Fruit fly (Drosophila melanogaster) whole organism, embryonic: ENCODE data around the gene CG1074.
A peak's percentile ranks its signal among the peaks of the same experiment; 100 is the strongest.

ENCODE experiments used
- C15 ChIP-seq: fragments of 200-800 bp; sonication (Bioruptor generic); IDR thresholded peaks from 3 replicates; pipeline ENCODE4 v1.3.6; 2022; ENCODE audit warnings: missing biosample characterization, missing genetic modification characterization
- CG10366 ChIP-seq: fragments of 200-800 bp; sonication (Bioruptor generic); IDR thresholded peaks from 2 replicates; pipeline ENCODE4 v1.3.6; 2022; ENCODE audit warnings: missing biosample characterization, missing genetic modification characterization
- CG10959 ChIP-seq: fragments of 200-800 bp; sonication (Bioruptor generic); IDR thresholded peaks from 2 replicates; pipeline ENCODE4 v1.3.6; 2022; ENCODE audit warnings: missing biosample characterization, missing genetic modification characterization
- CG11560 ChIP-seq: fragments of 200-800 bp; sonication (Bioruptor generic); IDR thresholded peaks from 3 replicates; pipeline ENCODE4 v1.3.6; 2022; ENCODE audit warnings: missing biosample characterization, missing genetic modification characterization
- CG13624 ChIP-seq: fragments of 200-800 bp; sonication (Bioruptor generic); optimal IDR thresholded peaks from 2 replicates; lab custom pipeline; 2016; ENCODE audit warnings: missing biosample characterization, missing genetic modification characterization
- CG16779 ChIP-seq: fragments of 200-800 bp; sonication (Bioruptor generic); IDR thresholded peaks from 2 replicates; pipeline ENCODE4 v1.3.6; 2022; ENCODE audit warnings: missing biosample characterization, missing genetic modification characterization
- CG17328 ChIP-seq: fragments of 200-800 bp; sonication (Bioruptor generic); IDR thresholded peaks from 2 replicates; pipeline ENCODE4 v1.3.6; 2022; ENCODE audit warnings: missing biosample characterization, missing genetic modification characterization
- CG17829 ChIP-seq: fragments of 200-800 bp; optimal IDR thresholded peaks from 2 replicates; lab custom pipeline; 2019; ENCODE audit warnings: missing biosample characterization, mild to moderate bottlenecking, missing genetic modification characterization, moderate library complexity
- CG18011 ChIP-seq: fragments of 200-800 bp; sonication (Bioruptor generic); optimal IDR thresholded peaks from 2 replicates; lab custom pipeline; 2017; ENCODE audit warnings: missing biosample characterization, missing genetic modification characterization, mild to moderate bottlenecking, moderate library complexity, missing genotype
- CG18262 ChIP-seq: fragments of 200-800 bp; optimal IDR thresholded peaks from 3 replicates; lab custom pipeline; 2019; ENCODE audit warnings: missing biosample characterization, mild to moderate bottlenecking, missing genetic modification characterization, moderate library complexity
- CG3281 ChIP-seq: fragments of 200-800 bp; sonication (Bioruptor generic); optimal IDR thresholded peaks from 3 replicates; lab custom pipeline; 2017; ENCODE audit warnings: missing biosample characterization, mild to moderate bottlenecking, missing genetic modification characterization
- CG3726 ChIP-seq: fragments of 200-800 bp; sonication (Bioruptor generic); IDR thresholded peaks from 3 replicates; pipeline ENCODE4, ENCODE4 v1.3.6; 2022; ENCODE audit warnings: missing biosample characterization, missing genetic modification characterization
- CG3995 ChIP-seq: fragments of 200-800 bp; sonication (Bioruptor generic); optimal IDR thresholded peaks from 3 replicates; lab custom pipeline; 2016; ENCODE audit warnings: missing biosample characterization, missing genetic modification characterization
- CG42726 ChIP-seq: fragments of 200-800 bp; sonication (Bioruptor generic); IDR thresholded peaks from 2 replicates; pipeline ENCODE4 v1.3.6; 2022; ENCODE audit warnings: missing biosample characterization, missing genetic modification characterization; ENCODE audit not compliant: partially characterized antibody
- CG43689 ChIP-seq: fragments of 200-800 bp; sonication (Bioruptor generic); IDR thresholded peaks from 2 replicates; pipeline ENCODE4 v1.3.6; 2022; ENCODE audit warnings: missing biosample characterization, missing genetic modification characterization
- CG6813 ChIP-seq: fragments of 200-800 bp; sonication (Bioruptor generic); optimal IDR thresholded peaks from 2 replicates; lab custom pipeline; 2017; ENCODE audit warnings: missing biosample characterization, missing genetic modification characterization, mild to moderate bottlenecking, moderate library complexity, missing genetic modification reagents
- CG8478 ChIP-seq: fragments of >200 bp; optimal IDR thresholded peaks from 2 replicates; lab custom pipeline; 2018
- CG9215 ChIP-seq: fragments of 200-800 bp; sonication (Bioruptor generic); IDR thresholded peaks from 2 replicates; pipeline ENCODE4 v1.3.6; 2022; ENCODE audit warnings: missing biosample characterization, missing genetic modification characterization
- CG9797 ChIP-seq: fragments of 200-800 bp; sonication (Bioruptor generic); optimal IDR thresholded peaks from 3 replicates; lab custom pipeline; 2018; ENCODE audit warnings: missing biosample characterization, mild to moderate bottlenecking, missing genetic modification characterization
- CTCF ChIP-seq: fragments of 200-800 bp; sonication (Bioruptor generic); optimal IDR thresholded peaks from 2 replicates; lab custom pipeline; 2017; ENCODE audit warnings: missing biosample characterization, mild to moderate bottlenecking, missing genetic modification characterization, moderate library complexity
- ERR ChIP-seq: fragments of 200-800 bp; sonication (Bioruptor generic); optimal IDR thresholded peaks from 2 replicates; lab custom pipeline; 2016; ENCODE audit warnings: missing biosample characterization, missing genetic modification characterization
- Hey ChIP-seq: fragments of 200-800 bp; sonication (Bioruptor generic); optimal IDR thresholded peaks from 3 replicates; lab custom pipeline; 2018; ENCODE audit warnings: missing biosample characterization, mild to moderate bottlenecking, missing genetic modification characterization
- Hr3 ChIP-seq: fragments of 200-800 bp; sonication (Bioruptor generic); optimal IDR thresholded peaks from 3 replicates; lab custom pipeline; 2016; ENCODE audit warnings: missing biosample characterization, missing genetic modification characterization
- Lpt ChIP-seq: fragments of >200 bp; optimal IDR thresholded peaks from 2 replicates; lab custom pipeline; 2018; ENCODE audit warnings: missing biosample characterization, missing genetic modification characterization
- MESR4 ChIP-seq: fragments of 200-800 bp; sonication (Bioruptor generic); optimal IDR thresholded peaks from 2 replicates; lab custom pipeline; 2018; ENCODE audit warnings: missing biosample characterization, mild to moderate bottlenecking, missing genetic modification characterization, moderate library complexity
- Neu2 ChIP-seq: fragments of 200-800 bp; sonication (Bioruptor generic); optimal IDR thresholded peaks from 3 replicates; lab custom pipeline; 2016; ENCODE audit warnings: missing biosample characterization, missing genetic modification characterization, borderline replicate concordance
- Pdp1 ChIP-seq, 2 experiments: fragments of 200-800 bp; sonication (Bioruptor generic); optimal IDR thresholded peaks; 3 replicates each; lab custom pipeline; 2016; ENCODE audit warnings: missing biosample characterization in 2 of 2, missing genetic modification characterization in 2 of 2, mild to moderate bottlenecking in 1 of 2, moderate library complexity in 1 of 2
- TFAM ChIP-seq: fragments of 200-800 bp; sonication (Bioruptor generic); optimal IDR thresholded peaks from 2 replicates; lab custom pipeline; 2017; ENCODE audit warnings: missing biosample characterization, missing genetic modification characterization, inconsistent platforms
- Vsx1 ChIP-seq: fragments of 200-800 bp; sonication (Bioruptor generic); optimal IDR thresholded peaks from 2 replicates; lab custom pipeline; 2017; ENCODE audit warnings: missing biosample characterization, mild to moderate bottlenecking, missing genetic modification characterization, missing genetic modification reagents
- al ChIP-seq: fragments of 200-800 bp; sonication (Bioruptor generic); IDR thresholded peaks from 2 replicates; pipeline ENCODE4 v1.3.6; 2022; ENCODE audit warnings: missing biosample characterization, missing genetic modification characterization
- az2 ChIP-seq: fragments of 200-800 bp; sonication (Bioruptor generic); optimal IDR thresholded peaks from 3 replicates; lab custom pipeline; 2016; ENCODE audit warnings: missing biosample characterization, missing genetic modification characterization
- dati ChIP-seq: fragments of 200-800 bp; sonication (Bioruptor generic); IDR thresholded peaks from 2 replicates; pipeline ENCODE4 v1.3.6; 2022; ENCODE audit warnings: missing biosample characterization, missing genetic modification characterization
- ems ChIP-seq: fragments of 200-800 bp; sonication (Bioruptor generic); optimal IDR thresholded peaks from 3 replicates; lab custom pipeline; 2016; ENCODE audit warnings: missing biosample characterization, missing genetic modification characterization
- ewg ChIP-seq: fragments of 200-800 bp; sonication (Bioruptor generic); optimal IDR thresholded peaks from 3 replicates; lab custom pipeline; 2017; ENCODE audit warnings: mild to moderate bottlenecking, missing biosample characterization, missing genetic modification reagents, missing genetic modification characterization
- fd102C ChIP-seq: fragments of 200-800 bp; sonication (Bioruptor generic); optimal IDR thresholded peaks from 2 replicates; lab custom pipeline; 2018; ENCODE audit warnings: missing biosample characterization, mild to moderate bottlenecking, missing genetic modification characterization, moderate library complexity
- fd64A ChIP-seq: fragments of 200-800 bp; sonication (Bioruptor generic); optimal IDR thresholded peaks from 3 replicates; lab custom pipeline; 2018; ENCODE audit warnings: missing biosample characterization, mild to moderate bottlenecking, missing genetic modification characterization
- fd96Cb ChIP-seq: fragments of 200-800 bp; sonication (Bioruptor generic); optimal IDR thresholded peaks from 2 replicates; lab custom pipeline; 2018; ENCODE audit warnings: missing biosample characterization, mild to moderate bottlenecking, missing genetic modification characterization, moderate library complexity
- gt ChIP-seq: fragments of 200-800 bp; sonication (Bioruptor generic); IDR thresholded peaks from 2 replicates; pipeline ENCODE4 v1.3.6; 2022; ENCODE audit warnings: missing biosample characterization, missing genetic modification characterization
- jigr1 ChIP-seq: fragments of 200-800 bp; sonication (Bioruptor generic); IDR thresholded peaks from 3 replicates; pipeline ENCODE4 v1.3.6; 2022; ENCODE audit warnings: missing biosample characterization, missing genetic modification characterization
- luna ChIP-seq: fragments of 200-800 bp; sonication (Bioruptor generic); optimal IDR thresholded peaks from 2 replicates; lab custom pipeline; 2016; ENCODE audit warnings: missing biosample characterization, missing genetic modification characterization
- nau ChIP-seq: fragments of 200-800 bp; sonication (Bioruptor generic); optimal IDR thresholded peaks from 3 replicates; lab custom pipeline; 2017; ENCODE audit warnings: missing biosample characterization, mild to moderate bottlenecking, missing genetic modification characterization, missing genetic modification reagents
- nerfin-2 ChIP-seq: fragments of 200-800 bp; sonication (Bioruptor generic); IDR thresholded peaks from 2 replicates; pipeline ENCODE4 v1.3.6; 2022; ENCODE audit warnings: missing biosample characterization, missing genetic modification characterization; ENCODE audit not compliant: partially characterized antibody
- pfk ChIP-seq: fragments of 200-800 bp; sonication (Bioruptor generic); optimal IDR thresholded peaks from 2 replicates; lab custom pipeline; 2018; ENCODE audit warnings: missing biosample characterization, mild to moderate bottlenecking, missing genetic modification characterization, moderate library complexity
- pho ChIP-seq: fragments of 200-800 bp; sonication (Bioruptor generic); optimal IDR thresholded peaks from 2 replicates; lab custom pipeline; 2016; ENCODE audit warnings: missing biosample characterization, missing genetic modification characterization
- phol ChIP-seq: fragments of 200-800 bp; sonication (Bioruptor generic); optimal IDR thresholded peaks from 3 replicates; lab custom pipeline; 2018; ENCODE audit warnings: missing biosample characterization, mild to moderate bottlenecking, missing genetic modification characterization, moderate library complexity
- pros ChIP-seq: fragments of 200-800 bp; sonication (Bioruptor generic); optimal IDR thresholded peaks from 3 replicates; lab custom pipeline; 2019; ENCODE audit warnings: missing biosample characterization, mild to moderate bottlenecking, missing genetic modification characterization, moderate library complexity
- pzg ChIP-seq: fragments of 200-800 bp; sonication (Bioruptor generic); optimal IDR thresholded peaks from 3 replicates; lab custom pipeline; 2018; ENCODE audit warnings: missing biosample characterization, mild to moderate bottlenecking, missing genetic modification characterization, moderate library complexity
- sens ChIP-seq: fragments of 200-800 bp; sonication (Bioruptor generic); peaks from one replicate; lab custom pipeline; 2016; ENCODE audit warnings: missing biosample characterization, missing genetic modification characterization
- stwl ChIP-seq: fragments of 200-800 bp; sonication (Bioruptor generic); optimal IDR thresholded peaks from 3 replicates; lab custom pipeline; 2018; ENCODE audit warnings: missing biosample characterization, mild to moderate bottlenecking, missing genetic modification characterization, moderate library complexity
- twi ChIP-seq: fragments of 200-800 bp; optimal IDR thresholded peaks from 2 replicates; lab custom pipeline; 2019; ENCODE audit warnings: missing biosample characterization, mild to moderate bottlenecking, missing genetic modification characterization, moderate library complexity
- tx ChIP-seq: fragments of 200-800 bp; sonication (Bioruptor generic); optimal IDR thresholded peaks from 2 replicates; lab custom pipeline; 2016; ENCODE audit warnings: missing biosample characterization, missing genetic modification characterization
- wor ChIP-seq: fragments of 200-800 bp; sonication (Bioruptor generic); IDR thresholded peaks from 2 replicates; pipeline ENCODE4 v1.3.6; 2022; ENCODE audit warnings: missing biosample characterization, missing genetic modification characterization

Gene CG1074

DNA sequence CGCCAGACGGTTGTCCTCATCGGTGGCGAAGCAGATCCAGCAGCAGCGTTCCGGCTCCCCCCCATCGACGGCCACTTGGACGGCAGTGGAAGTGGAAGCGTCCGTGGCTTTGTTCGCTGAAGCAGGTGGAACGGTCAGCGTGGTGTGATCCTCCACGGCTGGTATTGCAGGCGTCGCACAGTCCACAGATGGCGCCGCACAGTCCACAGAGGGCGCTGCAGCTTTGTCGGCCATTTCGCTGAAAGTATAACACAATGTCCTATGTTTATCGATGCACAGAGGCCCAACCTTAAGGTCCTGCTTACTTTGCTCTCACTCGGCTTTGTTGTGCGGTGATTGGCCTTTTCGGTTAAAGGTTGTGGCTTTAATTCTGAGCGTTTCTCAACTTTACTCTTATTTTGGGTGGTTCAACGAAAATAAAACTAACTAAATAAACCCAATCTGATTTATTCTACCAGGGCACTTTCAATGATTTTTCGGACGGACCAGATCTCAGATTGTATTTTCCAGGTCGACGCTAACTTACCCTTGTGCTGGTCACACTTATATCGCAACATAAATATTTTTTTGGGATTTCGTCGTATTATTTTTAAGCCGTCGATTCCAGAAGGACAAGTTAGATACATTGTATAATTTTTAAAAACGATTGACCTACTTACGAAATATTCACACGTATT, 36.2 kb upstream of the CG1074 start, which contains the start of gene CG9855 (continued):
- peak; percentile 32 for TF ChIP-seq phol (tag; lab: Kevin White, UChicago)
- TF ChIP-seq TFAM (GFP tag; lab: Kevin White, UChicago), result no peak
- no peak for TF ChIP-seq CG10366
- TF ChIP-seq fd102C (GFP tag; lab: Kevin White, UChicago), result no peak
- TF ChIP-seq tx, result no peak
- TF ChIP-seq ERR (GFP tag; lab: Kevin White, UChicago), result no peak
- no peak for TF ChIP-seq Vsx1 (GFP tag; lab: Kevin White, UChicago)
- no peak for TF ChIP-seq nerfin-2 (GFP tag; lab: Robert Waterston, UW)
- peak; percentile 16 for TF ChIP-seq Hr3 (GFP tag; lab: Kevin White, UChicago)
- peak; percentile 24; the same call in 1 of the 2 replicates for TF ChIP-seq CG42726 (GFP tag; lab: Robert Waterston, UW)
- peak; percentile 85 for TF ChIP-seq CG3995 (GFP tag; lab: Kevin White, UChicago)
- TF ChIP-seq CG18262 (tag; lab: Kevin White, UChicago), result no peak
- no peak for TF ChIP-seq az2 (GFP tag; lab: Kevin White, UChicago)
- TF ChIP-seq nau (GFP tag; lab: Kevin White, UChicago), result no peak
- peak; percentile 75 for TF ChIP-seq MESR4 (GFP tag; lab: Kevin White, UChicago)
- no peak for TF ChIP-seq CG17328
- no peak for TF ChIP-seq CG43689 (GFP tag; lab: Robert Waterston, UW)
- TF ChIP-seq CTCF (GFP tag; lab: Kevin White, UChicago), result peak; percentile 91
- no peak for TF ChIP-seq CG6813 (GFP tag; lab: Kevin White, UChicago)
- no peak for TF ChIP-seq CG16779 (GFP tag; lab: Robert Waterston, UW)
- no peak for TF ChIP-seq pros (GFP tag; lab: Kevin White, UChicago)
- no peak for TF ChIP-seq ems (GFP tag; lab: Kevin White, UChicago)
- TF ChIP-seq pzg (GFP tag; lab: Kevin White, UChicago), result peak; percentile 79
- TF ChIP-seq jigr1 (GFP tag; lab: Robert Waterston, UW), result no peak
- TF ChIP-seq CG17829 (tag; lab: Kevin White, UChicago), result peak; percentile 50
- TF ChIP-seq CG3726 (GFP tag; lab: Robert Waterston, UW), result no peak
- no peak for TF ChIP-seq pfk
- no peak for TF ChIP-seq CG13624 (GFP tag; lab: Kevin White, UChicago)
- no peak for TF ChIP-seq twi (tag; lab: Kevin White, UChicago)
- TF ChIP-seq stwl (tag; lab: Kevin White, UChicago), result peak; percentile 81
- no peak for TF ChIP-seq ewg (GFP tag; lab: Kevin White, UChicago)
- no peak for TF ChIP-seq dati (GFP tag; lab: Robert Waterston, UW)
- TF ChIP-seq Pdp1 (GFP tag; optimal IDR thresholded peaks at IDR 0.05; lab: Kevin White, UChicago), result peak in 1 of 2 experiments; percentile 79
- TF ChIP-seq CG3281, result no peak
- no peak for TF ChIP-seq Hey
- TF ChIP-seq luna (GFP tag; lab: Kevin White, UChicago), result no peak
- no peak for TF ChIP-seq CG18011
- no peak for TF ChIP-seq CG9215 (GFP tag; lab: Robert Waterston, UW)
- peak; percentile 48 for TF ChIP-seq sens (GFP tag; lab: Kevin White, UChicago)
- TF ChIP-seq CG11560 (tag; lab: Robert Waterston, UW), result no peak
- TF ChIP-seq CG8478 (lab: Kevin White, UChicago), result no peak
- peak; percentile 86 for TF ChIP-seq CG9797
- TF ChIP-seq C15, result no peak
- TF ChIP-seq al (GFP tag; lab: Robert Waterston, UW), result no peak
- TF ChIP-seq wor (GFP tag; lab: Robert Waterston, UW), result no peak
- TF ChIP-seq fd96Cb (tag; lab: Kevin White, UChicago), result no peak
- TF ChIP-seq pho, result no peak
- TF ChIP-seq CG10959 (GFP tag; lab: Robert Waterston, UW), result no peak
- TF ChIP-seq gt (GFP tag; lab: Robert Waterston, UW), result no peak
- TF ChIP-seq fd64A (GFP tag; lab: Kevin White, UChicago), result no peak
- no peak for TF ChIP-seq Neu2
- TF ChIP-seq Lpt (GFP tag; lab: Kevin White, UChicago), result no peak
